Worm (Caenorhabditis elegans) whole organism, young adult: Measurements from ENCODE around the gene K06H7.1.

Experiments
- C17E4.6 ChIP-seq: fragments of 200-800 bp; sonication (Bioruptor generic); IDR thresholded peaks from 2 replicates; pipeline ENCODE4 v1.3.6; 2022; ENCODE audit warnings: missing genetic modification reagents, missing genetic modification characterization, missing compliant biosample characterization
- F49E8.2 ChIP-seq: sonication (generic microtip); optimal IDR thresholded peaks from 3 replicates; lab custom pipeline; 2017; ENCODE audit warnings: missing genetic modification characterization, mild to moderate bottlenecking, missing compliant biosample characterization, antibody characterized with exemption, moderate library complexity; ENCODE audit not compliant: insufficient read depth
- K11D2.4 ChIP-seq: fragments of 200-800 bp; sonication (Bioruptor generic); IDR thresholded peaks from 2 replicates; pipeline ENCODE4 v1.3.6; 2022; ENCODE audit warnings: missing genetic modification reagents, missing genetic modification characterization, missing compliant biosample characterization
- efl-1 ChIP-seq: fragments of 150-350 bp; optimal IDR thresholded peaks from 2 replicates; lab custom pipeline; 2014; ENCODE audit warnings: missing biosample characterization, missing genetic modification reagents, missing genetic modification characterization
- egl-18 ChIP-seq: fragments of 200-800 bp; sonication (Bioruptor generic); IDR thresholded peaks from 2 replicates; pipeline ENCODE4 v1.3.6; 2022; ENCODE audit warnings: missing genetic modification reagents, missing genetic modification characterization, missing compliant biosample characterization
- him-1 ChIP-seq: sonication (generic microtip); optimal IDR thresholded peaks from 2 replicates; lab custom pipeline; 2016; ENCODE audit warnings: missing genotype, missing genetic modification reagents, missing genetic modification characterization, missing compliant biosample characterization
- pha-4 ChIP-seq: fragments of 150-350 bp; sonication (generic microtip); optimal IDR thresholded peaks from 2 replicates; lab custom pipeline; 2014; ENCODE audit warnings: missing biosample characterization, missing genetic modification reagents, missing genetic modification characterization
- ztf-18 ChIP-seq: sonication (generic microtip); optimal IDR thresholded peaks from 2 replicates; lab custom pipeline; 2016; ENCODE audit warnings: missing genotype, mild to moderate bottlenecking, missing genetic modification characterization, missing compliant biosample characterization

ce11 chrIII:8061114-8061513 lies 38.0 kb upstream of the K06H7.1 start:
- TF ChIP-seq efl-1 (GFP tag; lab: Kevin White, UChicago) (no peak), egl-18 (no peak), C17E4.6 (GFP tag; lab: Robert Waterston, UW) (no peak), K11D2.4 (no peak), F49E8.2 (tag; lab: Kevin White, UChicago) (no peak), pha-4 (tag; lab: Kevin White, UChicago) (no peak), ztf-18 (tag; lab: Kevin White, UChicago) (no peak), him-1 (tag; lab: Kevin White, UChicago) (no peak)
